Worm (Caenorhabditis elegans) whole organism, young adult: ENCODE data around the gene twk-8.

Source experiments
- F23B12.7 ChIP-seq: sonication (generic microtip); optimal IDR thresholded peaks from 2 replicates; lab custom pipeline; 2017; ENCODE audit warnings: missing genetic modification characterization, mild to moderate bottlenecking, missing compliant biosample characterization, antibody characterized with exemption, moderate library complexity; ENCODE audit not compliant: insufficient read depth
- hmg-1.2 ChIP-seq: fragments of 200-800 bp; sonication (Bioruptor generic); IDR thresholded peaks from 2 replicates; pipeline ENCODE4 v1.3.6; 2022; ENCODE audit warnings: missing genetic modification reagents, missing genetic modification characterization, missing compliant biosample characterization

ce11 chrIV:9034340-9034739 lies 47.8 kb upstream of the twk-8 start, which contains the start of gene C53D6.10:
- TF ChIP-seq hmg-1.2 (GFP tag; lab: Robert Waterston, UW) (no peak), F23B12.7 (no peak)
